Fruit fly (Drosophila melanogaster): Measurements from ENCODE around the gene mud.

mud gene

dm6 chrX:14213509-14214154 lies 33.9 kb upstream of the mud start (continued):
- no peak for TF ChIP-seq CG10669 (GFP tag; optimal IDR thresholded peaks at IDR 0.05)
- no peak for TF ChIP-seq Hr38 (GFP tag; optimal IDR thresholded peaks at IDR 0.05)
- TF ChIP-seq spab (GFP tag; optimal IDR thresholded peaks at IDR 0.05): no peak
- TF ChIP-seq CG3032 (tag; optimal IDR thresholded peaks at IDR 0.05): no peak
- TF ChIP-seq net (GFP tag; optimal IDR thresholded peaks at IDR 0.05): peak; percentile 5
- TF ChIP-seq CG3919 (GFP tag; optimal IDR thresholded peaks at IDR 0.05): peak; percentile 39
- TF ChIP-seq CG4318 (GFP tag; optimal IDR thresholded peaks at IDR 0.05): peak; percentile 59
- TF ChIP-seq CG7368 (GFP tag; optimal IDR thresholded peaks at IDR 0.05): no peak
- no peak for TF ChIP-seq Hr39 (GFP tag; optimal IDR thresholded peaks at IDR 0.05)
- peak; percentile 72 for TF ChIP-seq eg (GFP tag; IDR thresholded peaks at IDR 0.05)
- no peak for TF ChIP-seq CG16779 (tag; optimal IDR thresholded peaks at IDR 0.05)
- TF ChIP-seq Gug (GFP tag; IDR thresholded peaks at IDR 0.05): no peak
- peak; percentile 42 for TF ChIP-seq OdsH (GFP tag; optimal IDR thresholded peaks at IDR 0.05)
- TF ChIP-seq Ets21C (GFP tag; optimal IDR thresholded peaks at IDR 0.05): no peak
- no peak for TF ChIP-seq CG31627 (GFP tag; optimal IDR thresholded peaks at IDR 0.05)

dm6 chrX:14214505-14215449 lies 32.8 kb upstream of the mud start:
- TF ChIP-seq Blimp-1 (GFP tag; optimal IDR thresholded peaks at IDR 0.05) (no peak), achi (GFP tag; optimal IDR thresholded peaks at IDR 0.05) (peak; percentile 71), CG8632 (GFP tag; optimal IDR thresholded peaks at IDR 0.05) (peak; percentile 32), net (GFP tag; optimal IDR thresholded peaks at IDR 0.05) (peak; percentile 16), lz (GFP tag; optimal IDR thresholded peaks at IDR 0.05) (peak; percentile 2), spab (GFP tag; optimal IDR thresholded peaks at IDR 0.05) (peak; percentile 65), esn (GFP tag; optimal IDR thresholded peaks at IDR 0.05) (no peak), fkh (GFP tag; optimal IDR thresholded peaks at IDR 0.05) (no peak), CG6808 (GFP tag; optimal IDR thresholded peaks at IDR 0.05) (peak; percentile 71), CG8319 (GFP tag; optimal IDR thresholded peaks at IDR 0.05) (no peak), pdm3 (GFP tag; optimal IDR thresholded peaks at IDR 0.05) (peak; percentile 47), acj6 (GFP tag; optimal IDR thresholded peaks at IDR 0.05) (peak; percentile 69), fd59A (GFP tag; optimal IDR thresholded peaks at IDR 0.05) (peak; percentile 67), CG11902 (GFP tag; optimal IDR thresholded peaks at IDR 0.05) (no peak), Hr4 (GFP tag; optimal IDR thresholded peaks at IDR 0.05) (peak; percentile 43), svp (GFP tag) (no peak), dac (GFP tag; optimal IDR thresholded peaks at IDR 0.05) (peak; percentile 69), CG15336 (GFP tag; IDR thresholded peaks at IDR 0.05) (peak; percentile 88), Ets96B (tag; optimal IDR thresholded peaks at IDR 0.05) (peak; percentile 75), Sox102F (GFP tag; optimal IDR thresholded peaks at IDR 0.05) (no peak), CG6854 (GFP tag; optimal IDR thresholded peaks at IDR 0.05) (peak; percentile 13), CG7368 (GFP tag; optimal IDR thresholded peaks at IDR 0.05) (no peak), CG6276 (GFP tag; optimal IDR thresholded peaks at IDR 0.05) (peak; percentile 87), CG4318 (GFP tag; optimal IDR thresholded peaks at IDR 0.05) (peak; percentile 69), CG1621 (tag; optimal IDR thresholded peaks at IDR 0.05) (peak; percentile 47), CG6163 (GFP tag; IDR thresholded peaks at IDR 0.05) (peak; percentile 80), Lpt (GFP tag; optimal IDR thresholded peaks at IDR 0.05) (peak; percentile 64), eg (GFP tag; IDR thresholded peaks at IDR 0.05) (peak; percentile 84), CG10669 (GFP tag; optimal IDR thresholded peaks at IDR 0.05) (peak; percentile 66), Sox15 (GFP tag; optimal IDR thresholded peaks at IDR 0.05) (no peak), CG9139 (GFP tag; optimal IDR thresholded peaks at IDR 0.05) (peak; percentile 21), CG11294 (GFP tag; IDR thresholded peaks at IDR 0.05) (peak; percentile 85), CG16779 (tag; optimal IDR thresholded peaks at IDR 0.05) (peak; percentile 80), Eip78C (GFP tag) (peak; percentile 86), CG6792 (GFP tag; optimal IDR thresholded peaks at IDR 0.05) (peak; percentile 13), CG8119 (GFP tag; IDR thresholded peaks at IDR 0.05) (peak; percentile 86), Smox (GFP tag; optimal IDR thresholded peaks at IDR 0.05) (no peak), CG32006 (GFP tag; optimal IDR thresholded peaks at IDR 0.05) (peak; percentile 91), fd85E (GFP tag; optimal IDR thresholded peaks at IDR 0.05) (no peak), CG3032 (tag; optimal IDR thresholded peaks at IDR 0.05) (peak; percentile 75)

Measured in whole organism, prepupa.